Worm (Caenorhabditis elegans) whole organism, L1 larva: ENCODE results near the gene msp-32.

Experiments used
- C34B4.2 ChIP-seq: sonication (generic microtip); optimal IDR thresholded peaks from 2 replicates; lab custom pipeline; 2017; ENCODE audit warnings: mild to moderate bottlenecking, missing genetic modification characterization, missing compliant biosample characterization
- blmp-1 ChIP-seq: fragments of 150-350 bp; optimal IDR thresholded peaks from 2 replicates; lab custom pipeline; 2014; ENCODE audit warnings: missing biosample characterization, missing genetic modification characterization
- ceh-63 ChIP-seq: fragments of 200-800 bp; sonication (Bioruptor generic); optimal IDR thresholded peaks from 2 replicates; lab custom pipeline; 2018; ENCODE audit warnings: mild to moderate bottlenecking, missing genetic modification characterization, missing compliant biosample characterization
- ceh-88 ChIP-seq: fragments of 200-800 bp; sonication (Bioruptor generic); IDR thresholded peaks from 2 replicates; pipeline ENCODE4 v1.3.6; 2022; ENCODE audit warnings: missing genetic modification characterization, missing compliant biosample characterization
- ces-1 ChIP-seq: fragments of 150-350 bp; optimal IDR thresholded peaks from 2 replicates; lab custom pipeline; 2014; ENCODE audit warnings: missing biosample characterization, missing genetic modification reagents, missing genetic modification characterization
- dpl-1 ChIP-seq, 3 experiments: fragments of 150-350 bp in 2 of 3; sonication (generic microtip) in 1 of 3; optimal IDR thresholded peaks; 2 replicates each; lab custom pipeline; 2014 to 2017; ENCODE audit warnings: missing biosample characterization in 3 of 3, missing genetic modification characterization in 3 of 3, missing genetic modification reagents in 3 of 3
- dsc-1 ChIP-seq: sonication (generic microtip); optimal IDR thresholded peaks from 2 replicates; lab custom pipeline; 2016; ENCODE audit warnings: mild to moderate bottlenecking, missing genetic modification characterization, missing compliant biosample characterization
- efl-1 ChIP-seq, 4 experiments: fragments of 150-350 bp; optimal IDR thresholded peaks in 3 of 4; peaks in 1 of 4; 1 replicate in 1 of 4; 2 replicates in 3 of 4; lab custom pipeline; 2014; ENCODE audit warnings: missing biosample characterization in 2 of 4, missing genetic modification characterization in 2 of 4, missing genetic modification reagents in 2 of 4
- efl-3 ChIP-seq: fragments of 200-800 bp; sonication (Bioruptor generic); optimal IDR thresholded peaks from 2 replicates; lab custom pipeline; 2018; ENCODE audit warnings: mild to moderate bottlenecking, missing genetic modification characterization, missing compliant biosample characterization
- egl-13 ChIP-seq: sonication (generic microtip); optimal IDR thresholded peaks from 2 replicates; lab custom pipeline; 2016; ENCODE audit warnings: missing genotype, missing genetic modification reagents, missing genetic modification characterization, missing compliant biosample characterization
- elt-2 ChIP-seq: sonication (generic microtip); optimal IDR thresholded peaks from 2 replicates; lab custom pipeline; 2016; ENCODE audit warnings: missing genetic modification characterization, mild to moderate bottlenecking, inconsistent platforms, missing compliant biosample characterization, missing genetic modification reagents
- elt-3 ChIP-seq, 6 experiments: fragments of 150-350 bp in 1 of 6; sonication (generic microtip); optimal IDR thresholded peaks; 2 replicates each; lab custom pipeline; 2017 to 2018; ENCODE audit warnings: missing biosample characterization in 6 of 6, missing genetic modification characterization in 6 of 6, inconsistent platforms in 1 of 6
- ets-5 ChIP-seq: fragments of 200-800 bp; sonication (Bioruptor generic); IDR thresholded peaks from 2 replicates; pipeline ENCODE4 v1.3.6; 2022; ENCODE audit warnings: missing genetic modification characterization, missing compliant biosample characterization
- fkh-10 ChIP-seq: sonication (generic microtip); optimal IDR thresholded peaks from 2 replicates; lab custom pipeline; 2017; ENCODE audit warnings: missing biosample characterization, missing genetic modification reagents, missing genetic modification characterization
- fkh-4 ChIP-seq: sonication (generic microtip); optimal IDR thresholded peaks from 2 replicates; lab custom pipeline; 2016; ENCODE audit warnings: missing compliant biosample characterization, missing genetic modification characterization, borderline replicate concordance
- fkh-8 ChIP-seq: sonication (generic microtip); optimal IDR thresholded peaks from 2 replicates; lab custom pipeline; 2016; ENCODE audit warnings: mild to moderate bottlenecking, missing genetic modification characterization, missing compliant biosample characterization
- fos-1 ChIP-seq: fragments of 150-350 bp; optimal IDR thresholded peaks from 2 replicates; lab custom pipeline; 2014; ENCODE audit warnings: missing biosample characterization, missing genetic modification characterization
- lin-13 ChIP-seq: fragments of 150-350 bp; optimal IDR thresholded peaks from 2 replicates; lab custom pipeline; 2014; ENCODE audit warnings: missing biosample characterization, missing genetic modification reagents, missing genetic modification characterization
- lin-14 ChIP-seq: fragments of 200-800 bp; sonication (Bioruptor generic); optimal IDR thresholded peaks from 2 replicates; lab custom pipeline; 2018; ENCODE audit warnings: mild to moderate bottlenecking, missing genetic modification characterization, moderate library complexity, missing compliant biosample characterization
- lin-15B ChIP-seq: fragments of 150-350 bp; sonication (generic microtip); optimal IDR thresholded peaks from 3 replicates; lab custom pipeline; 2014; ENCODE audit warnings: missing biosample characterization, missing genetic modification characterization
- lin-39 ChIP-seq: fragments of 150-350 bp; optimal IDR thresholded peaks from 2 replicates; lab custom pipeline; 2014; ENCODE audit warnings: missing biosample characterization, missing genetic modification reagents, missing genetic modification characterization
- lsy-2 ChIP-seq, 2 experiments: fragments of 150-350 bp; optimal IDR thresholded peaks; 2 replicates each; lab custom pipeline; 2014; ENCODE audit warnings: missing biosample characterization in 2 of 2, missing genetic modification characterization in 2 of 2
- mep-1 ChIP-seq: fragments of 150-350 bp; optimal IDR thresholded peaks from 2 replicates; lab custom pipeline; 2014; ENCODE audit warnings: missing biosample characterization, missing genetic modification characterization
- nhr-11 ChIP-seq: fragments of 150-350 bp; optimal IDR thresholded peaks from 2 replicates; lab custom pipeline; 2014; ENCODE audit warnings: missing biosample characterization, missing genetic modification characterization
- nhr-19 ChIP-seq: fragments of 200-800 bp; sonication (Bioruptor generic); conservative IDR thresholded peaks from 2 replicates; pipeline ENCODE4 v1.3.6; 2022; ENCODE audit warnings: missing genetic modification characterization, missing compliant biosample characterization
- nhr-20 ChIP-seq: sonication (generic microtip); optimal IDR thresholded peaks from 2 replicates; lab custom pipeline; 2016; ENCODE audit warnings: mild to moderate bottlenecking, missing genetic modification characterization, missing compliant biosample characterization
- nhr-237 ChIP-seq: fragments of 150-350 bp; optimal IDR thresholded peaks from 2 replicates; lab custom pipeline; 2014; ENCODE audit warnings: missing biosample characterization, missing genetic modification characterization
- nhr-47 ChIP-seq: sonication (generic microtip); optimal IDR thresholded peaks from 2 replicates; lab custom pipeline; 2016; ENCODE audit warnings: mild to moderate bottlenecking, missing genetic modification characterization, moderate library complexity, missing compliant biosample characterization
- nhr-71 ChIP-seq: sonication (generic microtip); optimal IDR thresholded peaks from 2 replicates; lab custom pipeline; 2016; ENCODE audit warnings: mild to moderate bottlenecking, missing genetic modification characterization, moderate library complexity, missing compliant biosample characterization
- nhr-84 ChIP-seq: sonication (generic microtip); optimal IDR thresholded peaks from 2 replicates; lab custom pipeline; 2017; ENCODE audit warnings: missing biosample characterization, missing genetic modification characterization
- pag-3 ChIP-seq: sonication (generic microtip); optimal IDR thresholded peaks from 2 replicates; lab custom pipeline; 2017; ENCODE audit warnings: missing genetic modification characterization, mild to moderate bottlenecking, missing compliant biosample characterization, antibody characterized with exemption, borderline replicate concordance; ENCODE audit not compliant: insufficient read depth
- pqm-1 ChIP-seq: sonication (generic microtip); optimal IDR thresholded peaks from 3 replicates; lab custom pipeline; 2017; ENCODE audit warnings: missing biosample characterization, missing genetic modification characterization
- rnt-1 ChIP-seq: sonication (generic microtip); optimal IDR thresholded peaks from 2 replicates; lab custom pipeline; 2016; ENCODE audit warnings: mild to moderate bottlenecking, missing genetic modification characterization, moderate library complexity, missing compliant biosample characterization
- skn-1 ChIP-seq: fragments of 150-350 bp; optimal IDR thresholded peaks from 2 replicates; lab custom pipeline; 2014; ENCODE audit warnings: missing biosample characterization, missing genetic modification characterization
- snpc-4 ChIP-seq: fragments of 150-350 bp; optimal IDR thresholded peaks from 2 replicates; lab custom pipeline; 2014; ENCODE audit warnings: missing biosample characterization, missing genetic modification characterization
- snu-23 ChIP-seq: sonication (generic microtip); optimal IDR thresholded peaks from 2 replicates; lab custom pipeline; 2016; ENCODE audit warnings: missing genetic modification characterization, missing compliant biosample characterization
- sox-4 ChIP-seq: sonication (generic microtip); optimal IDR thresholded peaks from 2 replicates; lab custom pipeline; 2016; ENCODE audit warnings: missing genetic modification characterization, missing compliant biosample characterization
- sptf-1 ChIP-seq: fragments of 150-350 bp; optimal IDR thresholded peaks from 2 replicates; lab custom pipeline; 2014; ENCODE audit warnings: missing biosample characterization, missing genetic modification characterization
- swsn-7 ChIP-seq: sonication (generic microtip); optimal IDR thresholded peaks from 2 replicates; lab custom pipeline; 2016; ENCODE audit warnings: missing genetic modification characterization, missing compliant biosample characterization
- tbx-2 ChIP-seq: sonication (generic microtip); optimal IDR thresholded peaks from 2 replicates; lab custom pipeline; 2016; ENCODE audit warnings: missing genetic modification characterization, missing compliant biosample characterization
- unc-130 ChIP-seq: fragments of 150-350 bp; optimal IDR thresholded peaks from 2 replicates; lab custom pipeline; 2017; ENCODE audit warnings: missing biosample characterization, missing genetic modification characterization, inconsistent platforms
- unc-86 ChIP-seq: sonication (generic microtip); optimal IDR thresholded peaks from 2 replicates; lab custom pipeline; 2016; ENCODE audit warnings: missing genetic modification characterization, missing compliant biosample characterization
- ztf-11 ChIP-seq, 2 experiments: sonication (generic microtip); optimal IDR thresholded peaks; 2 replicates each; lab custom pipeline; 2016 to 2017; ENCODE audit warnings: missing genetic modification characterization in 2 of 2, missing biosample characterization in 1 of 2, missing compliant biosample characterization in 1 of 2
- ztf-4 ChIP-seq: fragments of 150-350 bp; optimal IDR thresholded peaks from 2 replicates; lab custom pipeline; 2014; ENCODE audit warnings: missing biosample characterization, missing genetic modification characterization

Gene msp-32

ce11 chrII:4905331-4905730 is 6.7 kb downstream of the msp-32 start:
- TF ChIP-seq pag-3 (no peak), snu-23 (no peak), nhr-11 (tag; lab: Kevin White, UChicago) (no peak), nhr-84 (tag; lab: Kevin White, UChicago) (no peak), dpl-1 (GFP tag; optimal IDR thresholded peaks at IDR 0.05; lab: Kevin White, UChicago) (no peak), ztf-4 (tag; lab: Kevin White, UChicago) (no peak), pqm-1 (no peak), nhr-47 (no peak), elt-2 (no peak), lin-39 (no peak), sptf-1 (no peak), unc-130 (tag; lab: Kevin White, UChicago) (no peak), swsn-7 (tag; lab: Kevin White, UChicago) (no peak), fos-1 (tag; lab: Kevin White, UChicago) (no peak), C34B4.2 (tag; lab: Kevin White, UChicago) (no peak), lin-14 (GFP tag; lab: Kevin White, UChicago) (no peak), nhr-237 (tag; lab: Kevin White, UChicago) (no peak)

- TF ChIP-seq dsc-1 (peak; percentile 92), fkh-4 (peak; percentile 77), ceh-88 (no peak), elt-3 (tag; optimal IDR thresholded peaks at IDR 0.05; lab: Kevin White, UChicago) (no peak)
Observed at ce11 chrII:4905883-4906282, 7.3 kb downstream of the msp-32 start.

ce11 chrII:4908160-4908559 is 9.5 kb downstream of the msp-32 start:
- TF ChIP-seq skn-1 (tag; lab: Kevin White, UChicago) (peak; percentile 97), snpc-4 (tag; lab: Kevin White, UChicago) (no peak), blmp-1 (tag; lab: Kevin White, UChicago) (peak; percentile 9), tbx-2 (tag; lab: Kevin White, UChicago) (peak; percentile 27), nhr-71 (peak; percentile 45), mep-1 (tag; lab: Kevin White, UChicago) (peak; percentile 19), fkh-8 (tag; lab: Kevin White, UChicago) (peak; percentile 54), ztf-4 (tag; lab: Kevin White, UChicago) (no peak), snu-23 (peak; percentile 14), dpl-1 (GFP tag; optimal IDR thresholded peaks at IDR 0.05; lab: Kevin White, UChicago) (peak in 1 of 3 experiments; percentile 2), egl-13 (tag; lab: Kevin White, UChicago) (no peak), nhr-47 (peak; percentile 28), sox-4 (tag; lab: Kevin White, UChicago) (no peak), efl-1 (optimal IDR thresholded peaks at IDR 0.05; lab: Kevin White, UChicago) (peak; percentile 11 to 20), efl-1 (GFP tag; optimal IDR thresholded peaks at IDR 0.05 in 1 of 2; lab: Kevin White, UChicago) (peak in 1 of 2 experiments; percentile 86), unc-86 (peak; percentile 13), lsy-2 (tag; optimal IDR thresholded peaks at IDR 0.05; lab: Kevin White, UChicago) (peak in 1 of 2 experiments; percentile 5), lin-14 (GFP tag; lab: Kevin White, UChicago) (peak; percentile 77), elt-3 (tag; optimal IDR thresholded peaks at IDR 0.05; lab: Kevin White, UChicago) (peak in 1 of 6 experiments; percentile 7), rnt-1 (tag; lab: Kevin White, UChicago) (peak; percentile 42), unc-130 (tag; lab: Kevin White, UChicago) (peak; percentile 12)
- TF ChIP-seq, all 84 proteins: peak for 16

- TF ChIP-seq lin-15B (tag; lab: Kevin White, UChicago) (no peak), nhr-19 (GFP tag; lab: Robert Waterston, UW) (no peak), efl-3 (GFP tag; lab: Kevin White, UChicago) (no peak), ces-1 (no peak), fkh-10 (GFP tag; lab: Kevin White, UChicago) (no peak), dpl-1 (GFP tag; optimal IDR thresholded peaks at IDR 0.05; lab: Kevin White, UChicago) (no peak), mep-1 (tag; lab: Kevin White, UChicago) (no peak), ets-5 (GFP tag; lab: Robert Waterston, UW) (no peak), lin-39 (no peak), nhr-20 (tag; lab: Kevin White, UChicago) (no peak), lin-13 (GFP tag; lab: Kevin White, UChicago) (no peak), swsn-7 (tag; lab: Kevin White, UChicago) (no peak), nhr-47 (no peak), ceh-63 (GFP tag; lab: Kevin White, UChicago) (no peak), snpc-4 (tag; lab: Kevin White, UChicago) (no peak), ztf-11 (tag; optimal IDR thresholded peaks at IDR 0.05; lab: Kevin White, UChicago) (no peak)
Observed at ce11 chrII:4914214-4914613, 15.6 kb downstream of the msp-32 start, which contains the start of gene R05F9.11. Gene R05F9.11 (minus strand): TSS chrII:4914218.
